Worm (Caenorhabditis elegans) whole organism, L4 larva: ENCODE results near the gene C48D5.3.

Source experiments
- mdt-29 ChIP-seq: fragments of 200-800 bp; sonication (Bioruptor generic); IDR thresholded peaks from 2 replicates; pipeline ENCODE4 v1.3.6; 2022; ENCODE audit warnings: missing genetic modification reagents, missing genetic modification characterization, missing compliant biosample characterization
- nhr-111 ChIP-seq: fragments of 200-800 bp; sonication (Bioruptor generic); optimal IDR thresholded peaks from 2 replicates; lab custom pipeline; 2018; ENCODE audit warnings: mild to moderate bottlenecking, missing genetic modification characterization, missing compliant biosample characterization

DNA sequence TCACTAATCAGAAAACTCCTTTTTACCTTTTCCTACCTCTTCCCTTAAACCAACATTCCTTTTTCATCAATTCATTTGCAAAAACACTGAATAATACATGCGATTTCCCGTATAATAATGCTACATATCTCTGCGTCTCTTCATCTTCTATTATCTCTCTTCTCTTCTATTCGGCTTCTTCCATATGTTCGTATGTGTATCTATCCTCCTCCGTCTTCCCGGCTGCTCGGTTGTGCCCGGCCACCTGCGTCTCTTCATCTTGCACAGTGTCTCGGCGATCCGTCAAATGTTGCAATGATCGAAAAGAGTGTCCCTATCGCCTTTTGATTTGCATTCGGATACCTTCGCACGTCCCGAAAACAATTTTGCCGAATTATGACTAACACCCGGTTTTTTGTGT, 1.8 kb upstream of the C48D5.3 start:
- TF ChIP-seq nhr-111 (no peak), mdt-29 (GFP tag; lab: Robert Waterston, UW) (no peak)
